Worm (Caenorhabditis elegans): Measurements from ENCODE around the gene Y55F3AM.21.

DNA sequence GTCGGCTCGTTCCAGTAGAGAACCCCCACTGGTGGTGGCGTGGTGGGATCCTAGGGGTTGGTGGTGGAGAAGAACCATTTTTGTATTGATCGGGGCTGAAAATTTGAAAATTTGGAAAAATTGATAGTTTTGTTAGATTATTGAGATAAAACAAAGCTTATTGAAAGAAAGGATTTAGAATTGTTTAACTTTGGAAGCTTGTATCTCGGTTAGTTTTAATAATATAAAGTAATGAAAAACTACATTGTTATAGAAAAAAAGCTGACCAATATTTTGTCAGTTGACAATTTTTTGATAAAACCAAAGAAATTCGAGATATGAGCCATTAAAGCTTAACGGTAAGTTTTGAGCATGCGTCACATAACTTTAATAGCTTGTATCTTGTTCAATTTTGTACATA lies 21.5 kb downstream of the Y55F3AM.21 start, which contains the start of gene abhd-14:
- TF ChIP-seq ZK546.5 (tag; optimal IDR thresholded peaks at IDR 0.05) = no peak
- TF ChIP-seq aly-2 (tag; optimal IDR thresholded peaks at IDR 0.05) = no peak
- TF ChIP-seq nhr-111 (GFP tag; optimal IDR thresholded peaks at IDR 0.05) = no peak
- no peak for TF ChIP-seq aha-1 (tag)
- TF ChIP-seq unc-62 (GFP tag; optimal IDR thresholded peaks at IDR 0.05 in 1 of 2) = no peak
- TF ChIP-seq unc-62 (tag; optimal IDR thresholded peaks at IDR 0.05) = no peak
- no peak for TF ChIP-seq dmd-6 (GFP tag; IDR thresholded peaks at IDR 0.05)
- no peak for TF ChIP-seq jun-1 (tag; optimal IDR thresholded peaks at IDR 0.05)
- no peak for TF ChIP-seq ama-1 (optimal IDR thresholded peaks at IDR 0.05)
- no peak for TF ChIP-seq hif-1 (tag; optimal IDR thresholded peaks at IDR 0.05)
- no peak for TF ChIP-seq lsy-2 (tag; optimal IDR thresholded peaks at IDR 0.05)
- TF ChIP-seq F10B5.3 (tag; optimal IDR thresholded peaks at IDR 0.05) = no peak
- no peak for TF ChIP-seq T20F7.1 (GFP tag; optimal IDR thresholded peaks at IDR 0.05)

All from whole organism, L4 larva.